Worm (Caenorhabditis elegans): ENCODE data around the gene snb-2.

snb-2 gene

ce11 chrV:12303453-12304077 is 42.1 kb downstream of the snb-2 start (continued):
- TF ChIP-seq F26F4.8 (GFP tag; conservative IDR thresholded peaks at IDR 0.05) (peak; percentile 100), skn-1 (tag; optimal IDR thresholded peaks at IDR 0.05) (no peak), ceh-82 (tag; optimal IDR thresholded peaks at IDR 0.05) (no peak), ceh-28 (tag; optimal IDR thresholded peaks at IDR 0.05) (no peak), ceh-44 (GFP tag; IDR thresholded peaks at IDR 0.05) (peak; percentile 98), ceh-32 (tag; optimal IDR thresholded peaks at IDR 0.05; ENCODE audit: poor library complexity) (peak; percentile 85), Y105C5A.15 (GFP tag; IDR thresholded peaks at IDR 0.05) (peak; percentile 100), ZK337.2 (GFP tag; IDR thresholded peaks at IDR 0.05) (peak; percentile 98), mes-2 (tag; optimal IDR thresholded peaks at IDR 0.05; ENCODE audit: poor library complexity, severe bottlenecking) (peak; percentile 95), ama-1 (optimal IDR thresholded peaks at IDR 0.05) (peak; percentile 91), sdz-12 (GFP tag; optimal IDR thresholded peaks at IDR 0.05) (peak; percentile 98), lin-38 (GFP tag; IDR thresholded peaks at IDR 0.05) (peak; percentile 93), lin-39 (tag; optimal IDR thresholded peaks at IDR 0.05) (no peak), T26A8.4 (GFP tag; IDR thresholded peaks at IDR 0.05) (peak; percentile 98), lin-1 (GFP tag; IDR thresholded peaks at IDR 0.05) (peak; percentile 98), hif-1 (tag; optimal IDR thresholded peaks at IDR 0.05) (peak; percentile 76 to 81), gei-8 (GFP tag; optimal IDR thresholded peaks at IDR 0.05) (peak; percentile 99), ceh-20 (GFP tag; IDR thresholded peaks at IDR 0.05) (peak; percentile 97), ztf-7 (tag; optimal IDR thresholded peaks at IDR 0.05) (peak; percentile 70), aha-1 (tag) (peak; percentile 93), pha-4 (GFP tag; IDR thresholded peaks at IDR 0.05) (peak; percentile 99), pha-4 (tag; optimal IDR thresholded peaks at IDR 0.05) (no peak), tra-1 (GFP tag; IDR thresholded peaks at IDR 0.05) (peak; percentile 99), Y75B8A.6 (GFP tag; IDR thresholded peaks at IDR 0.05) (peak; percentile 96), set-16 (GFP tag; IDR thresholded peaks at IDR 0.05) (peak; percentile 84), hlh-30 (tag; optimal IDR thresholded peaks at IDR 0.05; ENCODE audit: insufficient read depth) (peak; percentile 88), pqm-1 (tag; optimal IDR thresholded peaks at IDR 0.05) (no peak), fkh-10 (GFP tag; optimal IDR thresholded peaks at IDR 0.05) (peak; percentile 60), mdl-1 (tag; optimal IDR thresholded peaks at IDR 0.05) (peak; percentile 13 to 49), nhr-6 (tag; optimal IDR thresholded peaks at IDR 0.05) (peak; percentile 91), ztf-11 (tag; optimal IDR thresholded peaks at IDR 0.05) (peak; percentile 49), nhr-102 (tag; optimal IDR thresholded peaks at IDR 0.05) (peak; percentile 95), zip-2 (tag; optimal IDR thresholded peaks at IDR 0.05) (peak; percentile 60), egl-27 (tag; optimal IDR thresholded peaks at IDR 0.05) (peak; percentile 38), aly-2 (tag; optimal IDR thresholded peaks at IDR 0.05) (peak; percentile 94), php-3 (GFP tag; IDR thresholded peaks at IDR 0.05) (peak; percentile 99), hlh-11 (tag; optimal IDR thresholded peaks at IDR 0.05) (peak; percentile 82), T20F7.1 (GFP tag; optimal IDR thresholded peaks at IDR 0.05) (peak; percentile 86), madf-9 (GFP tag; conservative IDR thresholded peaks at IDR 0.05) (peak; percentile 95), nhr-48 (tag; optimal IDR thresholded peaks at IDR 0.05) (peak; percentile 93), spr-1 (tag; optimal IDR thresholded peaks at IDR 0.05) (peak; percentile 96), nhr-111 (GFP tag; optimal IDR thresholded peaks at IDR 0.05) (peak; percentile 100), vab-7 (GFP tag; IDR thresholded peaks at IDR 0.05) (peak; percentile 99), nhr-77 (tag; optimal IDR thresholded peaks at IDR 0.05) (peak; percentile 75), saeg-2 (GFP tag; IDR thresholded peaks at IDR 0.05) (peak; percentile 99), jun-1 (tag; optimal IDR thresholded peaks at IDR 0.05) (peak; percentile 73), zfp-3 (GFP tag; conservative IDR thresholded peaks at IDR 0.05) (peak; percentile 94), Y48G9A.11 (GFP tag; IDR thresholded peaks at IDR 0.05) (peak; percentile 96), hmg-1.1 (GFP tag; IDR thresholded peaks at IDR 0.05) (peak; percentile 98), snpc-1.2 (GFP tag; IDR thresholded peaks at IDR 0.05) (peak; percentile 97), snpc-4 (tag; optimal IDR thresholded peaks at IDR 0.05) (no peak)
